Fruit fly (Drosophila melanogaster): ENCODE results near the gene Hacd1.

Gene Hacd1

dm6 chr2L:12002051-12002450 is at the start of gene Hacd1:
Hacd1 (minus strand) TSS chr2L:12002266.
- TF ChIP-seq dmrt93B (GFP tag; optimal IDR thresholded peaks at IDR 0.05) = no peak
- TF ChIP-seq Rel (GFP tag; optimal IDR thresholded peaks at IDR 0.05) = no peak
- TF ChIP-seq Rel (tag; optimal IDR thresholded peaks at IDR 0.05) = peak; percentile 7

- TF ChIP-seq dmrt93B (GFP tag; optimal IDR thresholded peaks at IDR 0.05) = no peak
- TF ChIP-seq psq (GFP tag; optimal IDR thresholded peaks at IDR 0.05) = no peak
- no peak for TF ChIP-seq Jra (GFP tag; optimal IDR thresholded peaks at IDR 0.05)
- no peak for TF ChIP-seq Hr78 (GFP tag; optimal IDR thresholded peaks at IDR 0.05)
- TF ChIP-seq ey (GFP tag; optimal IDR thresholded peaks at IDR 0.05) = no peak
- TF ChIP-seq sage (GFP tag; optimal IDR thresholded peaks at IDR 0.05) = no peak
- TF ChIP-seq brk (GFP tag; optimal IDR thresholded peaks at IDR 0.05) = no peak
These were observed 47.1 kb upstream of the Hacd1 start, which contains the start of gene PLCXD for dm6 chr2L:12049133-12049532. PLCXD (plus strand) TSS chr2L:12049418.

- TF ChIP-seq tai (GFP tag; optimal IDR thresholded peaks at IDR 0.05) (no peak), Dif (GFP tag; optimal IDR thresholded peaks at IDR 0.05; ENCODE audit: partially characterized antibody) (no peak), dsf (GFP tag; optimal IDR thresholded peaks at IDR 0.05; ENCODE audit: borderline replicate concordance) (no peak), Hnf4 (GFP tag; optimal IDR thresholded peaks at IDR 0.05) (no peak), Hr83 (GFP tag; optimal IDR thresholded peaks at IDR 0.05; ENCODE audit: poor library complexity, severe bottlenecking) (no peak), ey (GFP tag; optimal IDR thresholded peaks at IDR 0.05) (no peak), HLH106 (tag; optimal IDR thresholded peaks at IDR 0.05) (no peak), Myc (optimal IDR thresholded peaks at IDR 0.05) (no peak), usp (GFP tag; optimal IDR thresholded peaks at IDR 0.05) (no peak), Jra (GFP tag; optimal IDR thresholded peaks at IDR 0.05) (no peak), dl (GFP tag; optimal IDR thresholded peaks at IDR 0.05; ENCODE audit: insufficient read depth in 1 of 2, partially characterized antibody in 2 of 2) (no peak), lola (GFP tag; optimal IDR thresholded peaks at IDR 0.05) (no peak), sage (GFP tag; optimal IDR thresholded peaks at IDR 0.05) (no peak), woc (GFP tag; optimal IDR thresholded peaks at IDR 0.05) (no peak), sv (GFP tag; optimal IDR thresholded peaks at IDR 0.05) (no peak), rgr (GFP tag; optimal IDR thresholded peaks at IDR 0.05) (no peak)
These were observed 46.7 kb upstream of the Hacd1 start, which contains the start of gene Plzf for dm6 chr2L:12048723-12049122. Plzf (minus strand) TSS chr2L:12048918.

DNA sequence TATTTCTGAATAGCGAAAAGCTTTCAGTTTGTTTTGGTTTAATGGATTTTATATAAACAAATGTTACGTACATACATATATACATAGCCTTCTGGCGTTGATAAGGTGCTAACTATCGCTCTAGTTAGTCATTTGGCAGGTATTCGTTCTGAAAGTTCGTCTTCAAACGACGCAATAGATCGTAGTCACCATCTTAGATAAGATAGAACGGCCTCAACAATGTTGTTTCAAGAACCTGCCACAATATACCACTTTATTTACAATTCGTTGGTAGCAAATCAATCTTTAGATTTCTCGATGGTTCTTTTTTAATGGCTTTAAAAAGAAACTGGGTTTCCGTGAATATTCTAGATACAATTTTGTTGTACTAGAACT is 44.8 kb upstream of the Hacd1 start:
- TF ChIP-seq pan (optimal IDR thresholded peaks at IDR 0.05) = no peak
- no peak for TF ChIP-seq dsf (GFP tag; optimal IDR thresholded peaks at IDR 0.05; ENCODE audit: borderline replicate concordance)
- TF ChIP-seq Hr78 (GFP tag; optimal IDR thresholded peaks at IDR 0.05) = no peak

- TF ChIP-seq Rel (GFP tag; optimal IDR thresholded peaks at IDR 0.05) (peak; percentile 70), Rel (tag; optimal IDR thresholded peaks at IDR 0.05) (peak; percentile 84), Abd-B (GFP tag; optimal IDR thresholded peaks at IDR 0.05) (no peak), Dif (GFP tag; optimal IDR thresholded peaks at IDR 0.05; ENCODE audit: partially characterized antibody) (no peak), woc (GFP tag; optimal IDR thresholded peaks at IDR 0.05) (peak; percentile 77), GATAd (GFP tag; optimal IDR thresholded peaks at IDR 0.05) (no peak), foxo (GFP tag; optimal IDR thresholded peaks at IDR 0.05) (peak; percentile 73 to 89), HLH106 (tag; optimal IDR thresholded peaks at IDR 0.05) (peak; percentile 93), fru (GFP tag; optimal IDR thresholded peaks at IDR 0.05) (peak; percentile 81), rgr (GFP tag; optimal IDR thresholded peaks at IDR 0.05) (peak; percentile 90), Mio (GFP tag; optimal IDR thresholded peaks at IDR 0.05) (peak; percentile 31), dl (GFP tag; optimal IDR thresholded peaks at IDR 0.05; ENCODE audit: insufficient read depth in 1 of 2, partially characterized antibody in 2 of 2) (no peak), tai (GFP tag; optimal IDR thresholded peaks at IDR 0.05) (peak; percentile 76), Vsx2 (GFP tag; optimal IDR thresholded peaks at IDR 0.05; ENCODE audit: partially characterized antibody) (peak; percentile 24), Myc (optimal IDR thresholded peaks at IDR 0.05) (no peak), sage (GFP tag; optimal IDR thresholded peaks at IDR 0.05) (peak; percentile 89), br (GFP tag; optimal IDR thresholded peaks at IDR 0.05) (peak; percentile 87), Hnf4 (GFP tag; optimal IDR thresholded peaks at IDR 0.05) (peak; percentile 71), Jra (GFP tag; optimal IDR thresholded peaks at IDR 0.05) (peak; percentile 66), ey (GFP tag; optimal IDR thresholded peaks at IDR 0.05) (peak; percentile 82), CG32264 (GFP tag; optimal IDR thresholded peaks at IDR 0.05) (no peak), CrebA (GFP tag; optimal IDR thresholded peaks at IDR 0.05; ENCODE audit: borderline replicate concordance) (peak; percentile 90), pan (optimal IDR thresholded peaks at IDR 0.05) (no peak), Hr83 (GFP tag; optimal IDR thresholded peaks at IDR 0.05; ENCODE audit: poor library complexity, severe bottlenecking) (peak; percentile 42), dsf (GFP tag; optimal IDR thresholded peaks at IDR 0.05; ENCODE audit: borderline replicate concordance) (peak; percentile 54), CG9705 (GFP tag; optimal IDR thresholded peaks at IDR 0.05) (peak; percentile 81), jim (GFP tag; optimal IDR thresholded peaks at IDR 0.05) (peak; percentile 76), psq (GFP tag; optimal IDR thresholded peaks at IDR 0.05) (peak; percentile 61), sv (GFP tag; optimal IDR thresholded peaks at IDR 0.05) (peak; percentile 45), OdsH (GFP tag; optimal IDR thresholded peaks at IDR 0.05) (peak; percentile 85), h (GFP tag; optimal IDR thresholded peaks at IDR 0.05) (peak; percentile 91), Hr78 (GFP tag; optimal IDR thresholded peaks at IDR 0.05) (no peak), lola (GFP tag; optimal IDR thresholded peaks at IDR 0.05) (no peak), dmrt93B (GFP tag; optimal IDR thresholded peaks at IDR 0.05) (peak; percentile 71)
These were observed 44.1 kb upstream of the Hacd1 start, which contains the start of gene CG6770 for dm6 chr2L:12045941-12046855. CG6770 (minus strand) TSS chr2L:12046118.
